Fruit fly (Drosophila melanogaster): ENCODE results near the gene sna.

- TF ChIP-seq CG32264 (GFP tag; optimal IDR thresholded peaks at IDR 0.05) (no peak), Jra (GFP tag; optimal IDR thresholded peaks at IDR 0.05) (no peak)
Measured at dm6 chr2L:15471565-15471964, 6.5 kb downstream of the sna start.

Measured in whole organism, wandering third instar larva.